Worm (Caenorhabditis elegans): ENCODE results near the gene hsd-2.

ce11 chrX:4969228-4969627, 35.8 kb upstream of the hsd-2 start, which contains the start of gene M03F4.6:
- peak in 1 of 2 experiments; percentile 56 for TF ChIP-seq lsy-2 (tag; optimal IDR thresholded peaks at IDR 0.05)
- no peak for TF ChIP-seq lin-1 (GFP tag; IDR thresholded peaks at IDR 0.05)
- TF ChIP-seq nhr-77 (tag; optimal IDR thresholded peaks at IDR 0.05) = no peak
- no peak for TF ChIP-seq ceh-28 (tag; optimal IDR thresholded peaks at IDR 0.05)
- TF ChIP-seq zip-11 (GFP tag; IDR thresholded peaks at IDR 0.05) = no peak
- no peak for TF ChIP-seq fos-1 (tag; optimal IDR thresholded peaks at IDR 0.05)
